Worm (Caenorhabditis elegans) whole organism, midembryonic: Measurements from ENCODE around the gene fbxa-88.

ENCODE experiments used
- flt-1 ChIP-seq: fragments of 200-800 bp; sonication (Bioruptor generic); IDR thresholded peaks from 2 replicates; pipeline ENCODE4 v1.3.6; 2022; ENCODE audit warnings: missing genetic modification characterization, missing compliant biosample characterization
- klf-2 ChIP-seq: fragments of 200-800 bp; sonication (Bioruptor generic); conservative IDR thresholded peaks from 2 replicates; pipeline ENCODE4 v1.3.6; 2022; ENCODE audit warnings: missing genetic modification reagents, missing genetic modification characterization, missing compliant biosample characterization
- med-1 ChIP-seq: sonication (generic microtip); optimal IDR thresholded peaks from 2 replicates; lab custom pipeline; 2017; ENCODE audit warnings: missing genetic modification characterization, mild to moderate bottlenecking, missing compliant biosample characterization, antibody characterized with exemption, missing genetic modification reagents; ENCODE audit not compliant: insufficient read depth
- ztf-23 ChIP-seq: fragments of 200-800 bp; sonication (Bioruptor generic); IDR thresholded peaks from 2 replicates; pipeline ENCODE4 v1.3.6; 2022; ENCODE audit warnings: missing genetic modification reagents, missing genetic modification characterization, missing compliant biosample characterization

ce11 chrV:16160087-16160486 is 17.2 kb upstream of the fbxa-88 start:
- no peak for TF ChIP-seq med-1 (GFP tag; lab: Kevin White, UChicago)
- no peak for TF ChIP-seq ztf-23 (GFP tag; lab: Robert Waterston, UW)
- TF ChIP-seq flt-1 = no peak
- TF ChIP-seq klf-2 (GFP tag; lab: Robert Waterston, UW) = no peak
